Fruit fly (Drosophila melanogaster) whole organism, wandering third instar larva: ENCODE data around the gene iav.

Source experiments
- CG9705 ChIP-seq: fragments of 200-800 bp; sonication (Bioruptor generic); optimal IDR thresholded peaks from 2 replicates; lab custom pipeline; 2018; ENCODE audit warnings: missing biosample characterization, mild to moderate bottlenecking, missing genetic modification characterization
- Dif ChIP-seq: fragments of 200-275, 200-300 bp; sonication (Bioruptor generic); optimal IDR thresholded peaks from 2 replicates; lab custom pipeline; 2018; ENCODE audit warnings: missing biosample characterization, missing genetic modification characterization; ENCODE audit not compliant: partially characterized antibody
- HLH106 ChIP-seq: fragments of 200-800 bp; optimal IDR thresholded peaks from 3 replicates; lab custom pipeline; 2019; ENCODE audit warnings: missing biosample characterization, mild to moderate bottlenecking, missing genetic modification characterization, moderate library complexity
- Hnf4 ChIP-seq: fragments of 200-800 bp; sonication (Bioruptor generic); optimal IDR thresholded peaks from 2 replicates; lab custom pipeline; 2016; ENCODE audit warnings: missing biosample characterization, mild to moderate bottlenecking, missing genetic modification characterization
- Hr78 ChIP-seq: fragments of >200 bp; optimal IDR thresholded peaks from 2 replicates; lab custom pipeline; 2017; ENCODE audit warnings: missing biosample characterization, missing genetic modification characterization
- Hr83 ChIP-seq: fragments of 200-300 bp; sonication (Bioruptor generic); optimal IDR thresholded peaks from 2 replicates; lab custom pipeline; 2016; ENCODE audit warnings: missing biosample characterization, mild to moderate bottlenecking, missing genetic modification characterization, moderate library complexity; ENCODE audit not compliant: poor library complexity, severe bottlenecking
- Jra ChIP-seq: sonication (Bioruptor generic); optimal IDR thresholded peaks from 2 replicates; lab custom pipeline; 2016; ENCODE audit warnings: missing biosample characterization, missing genetic modification characterization
- Myc ChIP-seq: fragments of >200 bp; optimal IDR thresholded peaks from 2 replicates; lab custom pipeline; 2017
- N ChIP-seq: fragments of >200 bp; optimal IDR thresholded peaks from 2 replicates; lab custom pipeline; 2018; ENCODE audit warnings: missing biosample characterization, missing external identifiers, missing genetic modification characterization
- OdsH ChIP-seq: fragments of 200-800 bp; sonication (Bioruptor generic); optimal IDR thresholded peaks from 2 replicates; lab custom pipeline; 2016; ENCODE audit warnings: missing biosample characterization, mild to moderate bottlenecking, missing genetic modification characterization
- Sp1 ChIP-seq: fragments of 200-800 bp; sonication (Bioruptor generic); optimal IDR thresholded peaks from 3 replicates; lab custom pipeline; 2019; ENCODE audit warnings: missing biosample characterization, mild to moderate bottlenecking, missing genetic modification characterization, moderate library complexity
- Vsx2 ChIP-seq: fragments of 200-300, 225-300 bp; sonication (Bioruptor generic); optimal IDR thresholded peaks from 2 replicates; lab custom pipeline; 2018; ENCODE audit warnings: missing biosample characterization, missing genetic modification characterization; ENCODE audit not compliant: partially characterized antibody
- br ChIP-seq: fragments of 200-800 bp; sonication (Bioruptor generic); optimal IDR thresholded peaks from 2 replicates; lab custom pipeline; 2016; ENCODE audit warnings: missing biosample characterization, missing genetic modification characterization
- brk ChIP-seq: fragments of 200-800 bp; sonication (Bioruptor generic); optimal IDR thresholded peaks from 2 replicates; lab custom pipeline; 2016; ENCODE audit warnings: missing biosample characterization, mild to moderate bottlenecking, missing genetic modification characterization
- dmrt93B ChIP-seq: fragments of 200-800 bp; sonication (Bioruptor generic); optimal IDR thresholded peaks from 2 replicates; lab custom pipeline; 2018; ENCODE audit warnings: missing biosample characterization, mild to moderate bottlenecking, missing genetic modification characterization
- dsf ChIP-seq: sonication (Bioruptor generic); optimal IDR thresholded peaks from 2 replicates; lab custom pipeline; 2016; ENCODE audit warnings: missing biosample characterization, missing genetic modification characterization, borderline replicate concordance
- ey ChIP-seq: fragments of 200-800 bp; sonication (Bioruptor generic); optimal IDR thresholded peaks from 2 replicates; lab custom pipeline; 2016; ENCODE audit warnings: missing biosample characterization, missing genetic modification characterization
- foxo ChIP-seq, 2 experiments: fragments of 200-800 bp; sonication (Bioruptor generic); optimal IDR thresholded peaks; 2 replicates in 1 of 2; 3 replicates in 1 of 2; lab custom pipeline; 2016 to 2017; ENCODE audit warnings: missing biosample characterization in 2 of 2, missing genetic modification characterization in 2 of 2
- fru ChIP-seq: fragments of 200-800 bp; sonication (Bioruptor generic); optimal IDR thresholded peaks from 3 replicates; lab custom pipeline; 2016; ENCODE audit warnings: missing biosample characterization, mild to moderate bottlenecking, missing genetic modification characterization
- h ChIP-seq: fragments of 200-800 bp; sonication (Bioruptor generic); optimal IDR thresholded peaks from 3 replicates; lab custom pipeline; 2016; ENCODE audit warnings: missing biosample characterization, mild to moderate bottlenecking, missing genetic modification characterization
- lola ChIP-seq: fragments of >200 bp; optimal IDR thresholded peaks from 2 replicates; lab custom pipeline; 2017; ENCODE audit warnings: missing biosample characterization, missing genetic modification characterization
- psq ChIP-seq: fragments of 200-800 bp; sonication (Bioruptor generic); optimal IDR thresholded peaks from 3 replicates; lab custom pipeline; 2017; ENCODE audit warnings: missing biosample characterization, mild to moderate bottlenecking, missing genetic modification characterization, moderate library complexity
- rgr ChIP-seq: fragments of 200-800 bp; sonication (Bioruptor generic); optimal IDR thresholded peaks from 3 replicates; lab custom pipeline; 2016; ENCODE audit warnings: missing biosample characterization, mild to moderate bottlenecking, missing genetic modification characterization
- sv ChIP-seq: fragments of 200-800 bp; sonication (Bioruptor generic); optimal IDR thresholded peaks from 3 replicates; lab custom pipeline; 2016; ENCODE audit warnings: missing biosample characterization, missing genetic modification characterization
- usp ChIP-seq: fragments of >200 bp; optimal IDR thresholded peaks from 2 replicates; lab custom pipeline; 2017; ENCODE audit warnings: missing biosample characterization, missing genetic modification characterization
- woc ChIP-seq: sonication (Bioruptor generic); optimal IDR thresholded peaks from 2 replicates; lab custom pipeline; 2016; ENCODE audit warnings: missing biosample characterization, mild to moderate bottlenecking, missing genetic modification characterization

iav gene

DNA sequence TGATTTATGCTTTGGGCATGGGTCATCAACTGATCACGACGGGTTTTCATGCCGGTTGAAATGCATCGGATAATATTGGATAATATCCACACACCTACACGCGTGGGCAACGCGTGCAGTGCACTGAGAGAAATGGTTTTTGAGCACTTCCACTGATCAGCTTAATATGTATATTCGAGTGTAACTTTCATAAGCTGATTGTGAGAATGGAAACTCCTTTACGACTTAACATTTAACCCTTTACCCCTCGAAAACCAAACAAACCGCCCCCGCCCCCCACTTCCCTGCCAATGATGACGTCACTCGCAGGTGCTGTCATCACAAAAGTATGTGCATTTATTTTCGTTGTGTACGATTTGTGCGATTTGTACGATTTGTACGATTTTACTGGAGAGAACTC is 19.0 kb upstream of the iav start:
- no peak for TF ChIP-seq Jra
- peak in 1 of 2 experiments; percentile 27 for TF ChIP-seq foxo (GFP tag; optimal IDR thresholded peaks at IDR 0.05; lab: Kevin White, UChicago)
- TF ChIP-seq dmrt93B (GFP tag; lab: Kevin White, UChicago): peak; percentile 13
- TF ChIP-seq HLH106: peak; percentile 46
- no peak for TF ChIP-seq N (GFP tag; lab: Kevin White, UChicago)
- no peak for TF ChIP-seq brk (GFP tag; lab: Kevin White, UChicago)
- TF ChIP-seq dsf: no peak

DNA sequence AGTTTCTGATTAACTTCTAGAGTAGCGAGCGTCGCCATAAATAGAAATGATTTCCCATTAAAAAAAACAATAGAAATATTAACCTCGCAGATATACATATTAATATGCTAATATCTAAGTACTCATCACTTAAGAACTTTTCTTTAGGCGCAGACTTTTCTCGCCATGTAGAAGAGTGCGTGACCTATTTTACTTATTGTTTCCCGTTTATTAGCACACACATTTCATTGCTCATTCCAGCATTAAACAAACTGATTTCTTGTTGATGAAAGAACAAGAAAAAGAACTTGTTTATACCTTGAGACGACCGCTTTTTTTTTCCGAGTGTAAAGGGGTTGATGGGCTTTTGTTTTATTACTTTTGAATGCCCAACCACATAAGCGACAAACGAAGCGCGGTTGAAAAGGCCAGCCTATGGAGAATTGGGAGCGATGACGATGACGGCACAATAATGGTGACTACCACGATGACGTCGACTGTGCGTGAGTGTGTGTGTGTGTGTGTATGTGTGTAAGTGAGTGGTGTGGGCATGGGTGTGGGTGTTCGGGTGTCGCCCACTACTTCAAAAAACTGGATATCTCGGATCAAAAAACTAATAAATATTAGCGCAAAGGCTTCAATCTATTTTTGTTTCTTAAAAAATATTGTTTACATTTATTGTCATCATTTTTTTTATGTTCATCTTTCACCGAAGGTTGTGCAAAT is 17.6 kb upstream of the iav start:
- no peak for TF ChIP-seq CG9705
- no peak for TF ChIP-seq ey (GFP tag; lab: Kevin White, UChicago)
- no peak for TF ChIP-seq woc (GFP tag; lab: Kevin White, UChicago)
- no peak for TF ChIP-seq sv (GFP tag; lab: Kevin White, UChicago)
- no peak for TF ChIP-seq Hr83 (GFP tag; lab: Kevin White, UChicago)
- TF ChIP-seq Vsx2 (GFP tag; lab: Kevin White, UChicago): no peak
- no peak for TF ChIP-seq lola
- no peak for TF ChIP-seq Dif (GFP tag; lab: Kevin White, UChicago)

DNA sequence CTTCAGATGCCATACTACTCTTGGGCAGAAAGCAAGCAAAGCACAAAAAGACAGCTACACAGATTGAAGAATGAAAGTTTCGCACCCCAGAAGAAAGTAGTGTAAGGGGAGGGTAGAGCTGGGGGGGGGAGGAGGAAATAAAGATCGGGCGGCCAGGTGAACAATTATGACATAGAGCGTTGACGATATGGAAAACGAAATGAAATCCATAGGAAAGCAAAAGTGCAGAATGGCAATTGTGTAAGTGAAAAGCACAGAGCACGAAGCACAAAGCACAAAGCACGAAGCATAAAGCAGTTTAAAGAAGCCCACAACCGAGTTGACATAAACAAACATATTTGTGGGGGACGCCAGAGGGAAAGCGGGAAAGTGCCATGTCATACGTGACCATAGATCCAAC is 16.8 kb upstream of the iav start:
- no peak for TF ChIP-seq dsf

- TF ChIP-seq HLH106 (no peak), Hr83 (GFP tag; lab: Kevin White, UChicago) (no peak), fru (GFP tag; lab: Kevin White, UChicago) (no peak), sv (GFP tag; lab: Kevin White, UChicago) (no peak), h (GFP tag; lab: Kevin White, UChicago) (no peak), Hr78 (GFP tag; lab: Kevin White, UChicago) (no peak), dsf (no peak)
These were observed 14.3 kb upstream of the iav start for dm6 chrX:6799261-6800022.

- TF ChIP-seq rgr (GFP tag; lab: Kevin White, UChicago) (peak; percentile 41), HLH106 (peak; percentile 25), psq (GFP tag; lab: Kevin White, UChicago) (peak; percentile 9), sv (GFP tag; lab: Kevin White, UChicago) (peak; percentile 33), foxo (GFP tag; optimal IDR thresholded peaks at IDR 0.05; lab: Kevin White, UChicago) (peak in 1 of 2 experiments; percentile 55), Sp1 (peak; percentile 22), Myc (lab: Kevin White, UChicago) (peak; percentile 80), dmrt93B (GFP tag; lab: Kevin White, UChicago) (peak; percentile 21), br (GFP tag; lab: Kevin White, UChicago) (peak; percentile 17), ey (GFP tag; lab: Kevin White, UChicago) (peak; percentile 27), OdsH (GFP tag; lab: Kevin White, UChicago) (peak; percentile 14), fru (GFP tag; lab: Kevin White, UChicago) (peak; percentile 50), h (GFP tag; lab: Kevin White, UChicago) (peak; percentile 54), Hnf4 (GFP tag; lab: Kevin White, UChicago) (peak; percentile 16), lola (no peak), usp (GFP tag; lab: Kevin White, UChicago) (no peak), Vsx2 (GFP tag; lab: Kevin White, UChicago) (no peak), Dif (GFP tag; lab: Kevin White, UChicago) (peak; percentile 20), woc (GFP tag; lab: Kevin White, UChicago) (no peak)
These were observed 13.0 kb upstream of the iav start for dm6 chrX:6800726-6801296.
